Worm (Caenorhabditis elegans) whole organism, L3 larva: Measurements from ENCODE around the gene ZC317.6.

Source experiments
- R02D3.7 ChIP-seq: fragments of 150-350 bp; optimal IDR thresholded peaks from 2 replicates; lab custom pipeline; 2014; ENCODE audit warnings: missing biosample characterization, missing genetic modification characterization
- ZK546.5 ChIP-seq: sonication (generic microtip); optimal IDR thresholded peaks from 2 replicates; lab custom pipeline; 2017; ENCODE audit warnings: missing biosample characterization, missing genetic modification characterization
- aly-2 ChIP-seq: fragments of 150-350 bp; optimal IDR thresholded peaks from 2 replicates; lab custom pipeline; 2014; ENCODE audit warnings: missing biosample characterization, missing genetic modification characterization
- ama-1 ChIP-seq: fragments of 150-350 bp; optimal IDR thresholded peaks from 2 replicates; lab custom pipeline; 2018
- ceh-16 ChIP-seq: sonication (generic microtip); optimal IDR thresholded peaks from 2 replicates; lab custom pipeline; 2017; ENCODE audit warnings: missing biosample characterization, missing genetic modification characterization
- ceh-82 ChIP-seq: fragments of 150-350 bp; optimal IDR thresholded peaks from 2 replicates; lab custom pipeline; 2014; ENCODE audit warnings: missing biosample characterization, missing genetic modification characterization
- ceh-9 ChIP-seq: sonication (generic microtip); optimal IDR thresholded peaks from 2 replicates; lab custom pipeline; 2018; ENCODE audit warnings: missing biosample characterization, missing genetic modification characterization
- daf-12 ChIP-seq: fragments of 150-350 bp; optimal IDR thresholded peaks from 2 replicates; lab custom pipeline; 2014; ENCODE audit warnings: missing biosample characterization, missing genetic modification reagents, missing genetic modification characterization
- egl-27 ChIP-seq: sonication (generic microtip); optimal IDR thresholded peaks from 4 replicates; lab custom pipeline; 2017; ENCODE audit warnings: missing biosample characterization, missing genetic modification reagents, missing genetic modification characterization
- egl-5 ChIP-seq: fragments of 150-350 bp; optimal IDR thresholded peaks from 2 replicates; lab custom pipeline; 2017; ENCODE audit warnings: missing biosample characterization, missing genetic modification reagents, missing genetic modification characterization, inconsistent platforms
- elt-1 ChIP-seq: fragments of 150-350 bp; optimal IDR thresholded peaks from 2 replicates; lab custom pipeline; 2014; ENCODE audit warnings: missing biosample characterization, missing genetic modification characterization
- elt-2 ChIP-seq: sonication (generic microtip); optimal IDR thresholded peaks from 2 replicates; lab custom pipeline; 2016; ENCODE audit warnings: missing genetic modification reagents, mild to moderate bottlenecking, missing genetic modification characterization, missing compliant biosample characterization
- eor-1 ChIP-seq, 2 experiments: fragments of 150-350 bp; optimal IDR thresholded peaks; 2 replicates each; lab custom pipeline; 2014 to 2018; ENCODE audit warnings: missing biosample characterization in 2 of 2, missing genetic modification characterization in 2 of 2
- fos-1 ChIP-seq: fragments of 150-350 bp; optimal IDR thresholded peaks from 2 replicates; lab custom pipeline; 2014; ENCODE audit warnings: missing biosample characterization, missing genetic modification characterization
- jun-1 ChIP-seq: fragments of 150-350 bp; optimal IDR thresholded peaks from 2 replicates; lab custom pipeline; 2014; ENCODE audit warnings: missing biosample characterization, missing genetic modification reagents, missing genetic modification characterization
- lin-15B ChIP-seq: fragments of 150-350 bp; optimal IDR thresholded peaks from 2 replicates; lab custom pipeline; 2014; ENCODE audit warnings: missing biosample characterization, missing genetic modification characterization
- lin-39 ChIP-seq: fragments of 150-350 bp; optimal IDR thresholded peaks from 2 replicates; lab custom pipeline; 2018; ENCODE audit warnings: missing biosample characterization, missing genetic modification reagents, missing genetic modification characterization
- lsy-12 ChIP-seq: sonication (generic microtip); optimal IDR thresholded peaks from 2 replicates; lab custom pipeline; 2016; ENCODE audit warnings: mild to moderate bottlenecking, missing genetic modification characterization, missing compliant biosample characterization
- mdl-1 ChIP-seq: fragments of 150-350 bp; optimal IDR thresholded peaks from 2 replicates; lab custom pipeline; 2014; ENCODE audit warnings: missing biosample characterization, missing genetic modification characterization
- nfya-1 ChIP-seq: sonication (generic microtip); optimal IDR thresholded peaks from 2 replicates; lab custom pipeline; 2017; ENCODE audit warnings: missing genetic modification characterization, mild to moderate bottlenecking, missing compliant biosample characterization, antibody characterized with exemption, moderate library complexity; ENCODE audit not compliant: insufficient read depth
- nhr-11 ChIP-seq: fragments of 150-350 bp; optimal IDR thresholded peaks from 2 replicates; lab custom pipeline; 2014; ENCODE audit warnings: missing biosample characterization, missing genetic modification characterization
- nhr-12 ChIP-seq: fragments of 150-350 bp; optimal IDR thresholded peaks from 2 replicates; lab custom pipeline; 2014; ENCODE audit warnings: missing biosample characterization, missing genetic modification characterization
- nhr-237 ChIP-seq: fragments of 150-350 bp; optimal IDR thresholded peaks from 2 replicates; lab custom pipeline; 2014; ENCODE audit warnings: missing biosample characterization, missing genetic modification characterization
- nhr-25 ChIP-seq: sonication (generic microtip); optimal IDR thresholded peaks from 2 replicates; lab custom pipeline; 2017; ENCODE audit warnings: missing biosample characterization, missing genetic modification characterization
- nhr-28 ChIP-seq: fragments of 150-350 bp; optimal IDR thresholded peaks from 2 replicates; lab custom pipeline; 2014; ENCODE audit warnings: missing biosample characterization, missing genetic modification characterization
- nhr-43 ChIP-seq: sonication (generic microtip); optimal IDR thresholded peaks from 2 replicates; lab custom pipeline; 2016; ENCODE audit warnings: mild to moderate bottlenecking, missing genetic modification characterization, missing compliant biosample characterization; ENCODE audit not compliant: poor library complexity, severe bottlenecking
- nhr-67 ChIP-seq: fragments of 150-350 bp; optimal IDR thresholded peaks from 2 replicates; lab custom pipeline; 2014; ENCODE audit warnings: missing biosample characterization, missing genetic modification characterization
- nhr-77 ChIP-seq: fragments of 150-350 bp; optimal IDR thresholded peaks from 2 replicates; lab custom pipeline; 2014; ENCODE audit warnings: missing biosample characterization, missing genetic modification characterization
- pha-4 ChIP-seq: fragments of 150-350 bp; optimal IDR thresholded peaks from 2 replicates; lab custom pipeline; 2014; ENCODE audit warnings: missing biosample characterization, missing genetic modification reagents, missing genetic modification characterization
- pqm-1 ChIP-seq: fragments of 150-350 bp; optimal IDR thresholded peaks from 2 replicates; lab custom pipeline; 2017; ENCODE audit warnings: missing biosample characterization, missing genetic modification characterization, inconsistent platforms
- sea-2 ChIP-seq: fragments of 150-350 bp; sonication (generic microtip); optimal IDR thresholded peaks from 4 replicates; lab custom pipeline; 2014; ENCODE audit warnings: missing biosample characterization, missing genetic modification reagents, missing genetic modification characterization
- skn-1 ChIP-seq: fragments of 150-350 bp; optimal IDR thresholded peaks from 2 replicates; lab custom pipeline; 2014; ENCODE audit warnings: missing biosample characterization, missing genetic modification characterization
- snpc-4 ChIP-seq: fragments of 150-350 bp; optimal IDR thresholded peaks from 2 replicates; lab custom pipeline; 2014; ENCODE audit warnings: missing biosample characterization, missing genetic modification characterization
- tbx-2 ChIP-seq: sonication (generic microtip); optimal IDR thresholded peaks from 2 replicates; lab custom pipeline; 2016; ENCODE audit warnings: mild to moderate bottlenecking, missing genetic modification characterization, missing compliant biosample characterization
- unc-39 ChIP-seq: sonication (generic microtip); optimal IDR thresholded peaks from 4 replicates; lab custom pipeline; 2017; ENCODE audit warnings: missing biosample characterization, missing genetic modification characterization
- unc-62 ChIP-seq: fragments of 150-350 bp; sonication (generic microtip); optimal IDR thresholded peaks from 4 replicates; lab custom pipeline; 2014; ENCODE audit warnings: missing biosample characterization, missing genetic modification reagents, missing genetic modification characterization
- zag-1 ChIP-seq: fragments of 150-350 bp; optimal IDR thresholded peaks from 2 replicates; lab custom pipeline; 2014; ENCODE audit warnings: missing biosample characterization, missing genetic modification characterization
- ztf-11 ChIP-seq: fragments of 150-350 bp; optimal IDR thresholded peaks from 2 replicates; lab custom pipeline; 2014; ENCODE audit warnings: missing biosample characterization, missing genetic modification characterization
- ztf-4 ChIP-seq: fragments of 150-350 bp; optimal IDR thresholded peaks from 2 replicates; lab custom pipeline; 2014; ENCODE audit warnings: missing biosample characterization, missing genetic modification characterization

Gene ZC317.6

DNA sequence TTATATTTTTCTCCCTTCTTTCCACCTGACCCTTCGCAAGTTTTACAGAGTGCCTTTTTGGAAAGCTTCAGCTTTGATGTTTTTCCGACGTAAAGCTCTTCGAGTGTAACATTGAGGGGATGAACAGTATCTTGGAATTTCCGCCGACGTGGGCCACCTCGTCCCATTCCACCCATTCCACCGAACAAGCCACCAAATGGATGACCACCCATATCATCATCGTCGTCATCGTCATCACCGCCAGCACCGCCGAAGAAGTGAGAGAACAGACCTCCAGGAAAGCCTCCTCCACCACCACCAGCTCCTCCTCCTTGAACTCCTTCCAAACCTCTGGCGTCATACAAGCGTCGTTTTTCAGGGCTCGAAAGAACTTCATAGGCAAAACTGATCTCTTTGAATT lies 35.9 kb upstream of the ZC317.6 start:
- TF ChIP-seq unc-39 (no peak), nhr-12 (tag; lab: Kevin White, UChicago) (no peak), snpc-4 (tag; lab: Kevin White, UChicago) (no peak), ama-1 (no peak), nhr-67 (no peak), nhr-237 (tag; lab: Kevin White, UChicago) (no peak), nhr-77 (no peak), ceh-16 (tag; lab: Kevin White, UChicago) (no peak), jun-1 (tag; lab: Kevin White, UChicago) (no peak), nhr-28 (no peak), sea-2 (GFP tag; lab: Kevin White, UChicago) (no peak), R02D3.7 (tag; lab: Kevin White, UChicago) (no peak), ztf-11 (tag; lab: Kevin White, UChicago) (no peak), pha-4 (tag; lab: Kevin White, UChicago) (no peak), ceh-9 (tag; lab: Kevin White, UChicago) (no peak), egl-27 (tag; lab: Kevin White, UChicago) (no peak), nhr-11 (tag; lab: Kevin White, UChicago) (no peak), lin-15B (no peak), nhr-25 (tag; lab: Kevin White, UChicago) (no peak)
- TF ChIP-seq, all 47 proteins: peak for 0

- TF ChIP-seq elt-2 (tag; lab: Kevin White, UChicago) (peak; percentile 18), ama-1 (peak; percentile 66), nhr-43 (no peak)
Observed at ce11 chrV:5502701-5503100, 34.3 kb upstream of the ZC317.6 start.

DNA sequence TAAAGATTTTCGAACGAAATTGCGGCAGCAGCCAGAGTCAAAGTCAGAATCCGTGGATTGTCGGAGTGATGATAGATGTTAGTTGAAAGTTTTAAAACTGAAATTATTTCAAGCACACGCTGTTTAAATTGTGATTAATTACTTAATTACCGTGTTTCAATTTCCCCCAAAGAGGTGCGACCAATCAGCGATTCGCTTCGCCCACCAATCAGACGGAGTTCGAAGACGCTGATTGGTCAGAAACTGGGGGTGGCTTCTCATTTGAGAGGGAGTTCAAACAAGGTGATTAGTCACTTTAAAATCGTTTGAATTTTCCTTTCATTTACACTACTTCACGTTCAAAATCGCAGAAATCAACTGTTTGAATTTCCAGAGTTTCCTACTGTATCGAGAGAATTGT lies 31.1 kb upstream of the ZC317.6 start:
- TF ChIP-seq daf-12 (tag; lab: Kevin White, UChicago) (no peak), nfya-1 (peak; percentile 50)

- TF ChIP-seq unc-39 (no peak), jun-1 (tag; lab: Kevin White, UChicago) (no peak), ztf-4 (tag; lab: Kevin White, UChicago) (no peak), fos-1 (no peak), nhr-25 (tag; lab: Kevin White, UChicago) (no peak), ceh-16 (tag; lab: Kevin White, UChicago) (no peak), lin-39 (no peak), nfya-1 (no peak), lin-15B (no peak), nhr-237 (tag; lab: Kevin White, UChicago) (no peak), ztf-11 (tag; lab: Kevin White, UChicago) (no peak), skn-1 (no peak), lsy-12 (tag; lab: Kevin White, UChicago) (no peak), ceh-9 (tag; lab: Kevin White, UChicago) (no peak), snpc-4 (tag; lab: Kevin White, UChicago) (no peak), nhr-43 (no peak)
Observed at ce11 chrV:5493447-5493846, 25.1 kb upstream of the ZC317.6 start, which contains the start of gene T05C3.2. T05C3.2 (plus strand) TSS chrV:5493747.

DNA sequence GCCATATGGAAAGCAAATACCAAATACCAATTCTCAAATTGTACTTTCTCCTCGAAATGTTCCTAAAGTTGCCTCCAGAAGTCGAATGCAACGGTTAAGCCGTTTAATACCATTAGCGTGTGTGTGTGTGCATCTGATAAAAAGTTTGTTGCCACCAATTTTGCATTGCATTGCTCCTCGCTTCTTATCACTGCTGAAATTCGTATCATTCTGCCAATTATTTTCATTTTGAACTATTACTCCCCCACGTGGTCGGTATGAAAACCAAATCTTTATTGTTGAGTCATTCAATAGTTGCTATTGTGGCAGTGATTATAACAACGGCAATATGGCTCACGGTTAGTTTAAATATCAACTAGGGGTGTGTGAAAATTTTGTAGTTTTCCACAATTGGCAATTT lies 21.8 kb upstream of the ZC317.6 start, which contains the start of gene T05C3.6:
Gene T05C3.6 (plus strand): TSS at position 241 of the 400 bp plus-strand sequence.
- TF ChIP-seq ztf-11 (tag; lab: Kevin White, UChicago) (no peak), elt-2 (tag; lab: Kevin White, UChicago) (peak; percentile 87), ama-1 (no peak), pqm-1 (tag; lab: Kevin White, UChicago) (peak; percentile 90), zag-1 (no peak), jun-1 (tag; lab: Kevin White, UChicago) (peak; percentile 8), mdl-1 (tag; lab: Kevin White, UChicago) (peak; percentile 30), nhr-28 (no peak)

ce11 chrV:5488766-5489165 lies 20.4 kb upstream of the ZC317.6 start, which contains the start of gene grl-18:
grl-18 (minus strand) TSS chrV:5488866.
- TF ChIP-seq daf-12 (tag; lab: Kevin White, UChicago) (no peak), ceh-16 (tag; lab: Kevin White, UChicago) (no peak), ZK546.5 (tag; lab: Kevin White, UChicago) (no peak), ceh-82 (tag; lab: Kevin White, UChicago) (no peak), eor-1 (tag; optimal IDR thresholded peaks at IDR 0.05; lab: Kevin White, UChicago) (no peak), aly-2 (tag; lab: Kevin White, UChicago) (no peak), mdl-1 (tag; lab: Kevin White, UChicago) (no peak), unc-62 (GFP tag; lab: Kevin White, UChicago) (no peak), tbx-2 (tag; lab: Kevin White, UChicago) (no peak), nhr-77 (no peak), fos-1 (no peak), egl-5 (tag; lab: Kevin White, UChicago) (no peak), snpc-4 (tag; lab: Kevin White, UChicago) (no peak), nhr-11 (tag; lab: Kevin White, UChicago) (no peak), nhr-43 (no peak), nhr-67 (no peak), nhr-25 (tag; lab: Kevin White, UChicago) (no peak), elt-1 (tag; lab: Kevin White, UChicago) (no peak)
